Fruit fly (Drosophila melanogaster) Kc167 (cell line): ENCODE results near the gene Art8.

Experiments used
- Myc ChIP-seq: fragments of >200 bp; optimal IDR thresholded peaks from 2 replicates; lab custom pipeline; 2017; ENCODE audit warnings: missing external identifiers
- Sin3A ChIP-seq: fragments of >200 bp; optimal IDR thresholded peaks from 2 replicates; lab custom pipeline; 2018; ENCODE audit warnings: missing external identifiers
- h ChIP-seq: fragments of >200 bp; optimal IDR thresholded peaks from 3 replicates; lab custom pipeline; 2018; ENCODE audit warnings: missing external identifiers
- insv ChIP-seq: fragments of >200 bp; optimal IDR thresholded peaks from 3 replicates; lab custom pipeline; 2018; ENCODE audit warnings: missing external identifiers
- psq ChIP-seq: fragments of >200 bp; optimal IDR thresholded peaks from 2 replicates; lab custom pipeline; 2017; ENCODE audit warnings: missing external identifiers
- ttk ChIP-seq: sonication (Bioruptor generic); optimal IDR thresholded peaks from 2 replicates; lab custom pipeline; 2017; ENCODE audit warnings: missing external identifiers

DNA sequence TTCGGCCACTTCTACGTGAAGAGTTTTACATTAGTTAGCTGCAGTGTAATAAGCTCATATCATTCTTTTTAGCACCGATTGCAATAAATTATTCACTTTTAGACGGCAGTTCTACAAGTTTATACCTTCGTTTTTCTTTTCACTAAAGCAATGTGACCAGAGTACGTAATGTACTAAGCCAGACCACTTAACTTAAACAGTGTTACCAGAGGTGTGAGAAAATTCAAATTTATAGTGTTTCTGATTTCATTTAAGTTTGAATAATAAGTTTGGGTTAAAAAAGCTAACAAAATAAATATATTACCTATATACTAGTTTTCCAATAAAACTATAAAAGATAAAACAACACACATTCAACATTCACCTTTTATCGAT, 42.9 kb downstream of the Art8 start:
- TF ChIP-seq ttk (no peak), psq (lab: Kevin White, UChicago) (no peak), insv (lab: Kevin White, UChicago) (no peak), Myc (lab: Kevin White, UChicago) (no peak), h (no peak), Sin3A (lab: Kevin White, UChicago) (no peak)
